Fruit fly (Drosophila melanogaster) whole organism, embryonic: ENCODE data around the gene E2f2.

Experiments
- Ada2b ChIP-seq: fragments of 200-800 bp; sonication (Bioruptor generic); IDR thresholded peaks from 2 replicates; pipeline ENCODE4 v1.3.6; 2022; ENCODE audit warnings: missing biosample characterization, missing genetic modification characterization
- Antp ChIP-seq: fragments of 200-800 bp; sonication (Bioruptor generic); optimal IDR thresholded peaks from 3 replicates; lab custom pipeline; 2016; ENCODE audit warnings: missing biosample characterization, missing genetic modification characterization
- BEAF-32 ChIP-seq: fragments of 200-800 bp; sonication (Bioruptor generic); optimal IDR thresholded peaks from 3 replicates; lab custom pipeline; 2017; ENCODE audit warnings: missing biosample characterization, missing genetic modification characterization, mild to moderate bottlenecking, moderate library complexity, missing genetic modification reagents
- Blimp-1 ChIP-seq: fragments of 200-800 bp; sonication (Bioruptor generic); optimal IDR thresholded peaks from 3 replicates; lab custom pipeline; 2018; ENCODE audit warnings: missing biosample characterization, missing genetic modification characterization, mild to moderate bottlenecking, moderate library complexity, missing genetic modification reagents
- CG10274 ChIP-seq: fragments of 200-800 bp; sonication (Bioruptor generic); optimal IDR thresholded peaks from 3 replicates; lab custom pipeline; 2017; ENCODE audit warnings: missing biosample characterization, mild to moderate bottlenecking, missing genetic modification characterization
- CG11085 ChIP-seq: fragments of 200-800 bp; sonication (Bioruptor generic); IDR thresholded peaks from 2 replicates; pipeline ENCODE4 v1.3.6; 2022; ENCODE audit warnings: missing biosample characterization, missing genetic modification characterization
- CG11723 ChIP-seq: fragments of 200-800 bp; sonication (Bioruptor generic); optimal IDR thresholded peaks from 2 replicates; lab custom pipeline; 2017; ENCODE audit warnings: missing biosample characterization, mild to moderate bottlenecking, missing genetic modification characterization
- CG13287 ChIP-seq: fragments of 200-800 bp; sonication (Bioruptor generic); IDR thresholded peaks from 2 replicates; pipeline ENCODE4 v1.3.6; 2022; ENCODE audit warnings: missing biosample characterization, missing genetic modification characterization; ENCODE audit not compliant: partially characterized antibody
- CG13296 ChIP-seq: fragments of 200-800 bp; sonication (Bioruptor generic); optimal IDR thresholded peaks from 3 replicates; lab custom pipeline; 2018; ENCODE audit warnings: missing biosample characterization, mild to moderate bottlenecking, missing genetic modification characterization
- CG17359 ChIP-seq: fragments of 200-800 bp; sonication (Bioruptor generic); optimal IDR thresholded peaks from 3 replicates; lab custom pipeline; 2018; ENCODE audit warnings: missing biosample characterization, mild to moderate bottlenecking, missing genetic modification characterization, moderate library complexity
- CG2116 ChIP-seq: fragments of 200-800 bp; sonication (Bioruptor generic); optimal IDR thresholded peaks from 3 replicates; lab custom pipeline; 2018; ENCODE audit warnings: missing biosample characterization, mild to moderate bottlenecking, missing genetic modification characterization
- CG2120 ChIP-seq: fragments of 200-800 bp; sonication (Bioruptor generic); optimal IDR thresholded peaks from 3 replicates; lab custom pipeline; 2016; ENCODE audit warnings: missing biosample characterization, missing genetic modification characterization
- CG2678 ChIP-seq: fragments of 200-800 bp; sonication (Bioruptor generic); optimal IDR thresholded peaks from 3 replicates; lab custom pipeline; 2019; ENCODE audit warnings: missing biosample characterization, mild to moderate bottlenecking, missing genetic modification characterization, moderate library complexity
- CG2712 ChIP-seq: fragments of 200-800 bp; optimal IDR thresholded peaks from 3 replicates; lab custom pipeline; 2019; ENCODE audit warnings: missing biosample characterization, mild to moderate bottlenecking, missing genetic modification characterization, moderate library complexity
- CG33213 ChIP-seq: fragments of 200-800 bp; sonication (Bioruptor generic); optimal IDR thresholded peaks from 3 replicates; lab custom pipeline; 2016; ENCODE audit warnings: missing biosample characterization, missing genetic modification characterization
- CG34422 ChIP-seq: fragments of 200-800 bp; sonication (Bioruptor generic); IDR thresholded peaks from 3 replicates; pipeline ENCODE4 v1.3.6; 2022; ENCODE audit warnings: missing biosample characterization, missing genetic modification characterization
- CG4360 ChIP-seq: fragments of 200-800 bp; sonication (Bioruptor generic); IDR thresholded peaks from 2 replicates; pipeline ENCODE4 v1.3.6; 2022; ENCODE audit warnings: missing biosample characterization, missing genetic modification characterization
- CG4617 ChIP-seq: fragments of 200-800 bp; sonication (Bioruptor generic); optimal IDR thresholded peaks from 3 replicates; lab custom pipeline; 2016; ENCODE audit warnings: missing biosample characterization, missing genetic modification characterization, borderline replicate concordance
- CG4820 ChIP-seq: fragments of 200-800 bp; sonication (Bioruptor generic); optimal IDR thresholded peaks from 3 replicates; lab custom pipeline; 2016; ENCODE audit warnings: missing biosample characterization, missing genetic modification characterization
- CG8388 ChIP-seq: fragments of 200-800 bp; sonication (Bioruptor generic); optimal IDR thresholded peaks from 2 replicates; lab custom pipeline; 2019; ENCODE audit warnings: missing biosample characterization, mild to moderate bottlenecking, missing genetic modification characterization, moderate library complexity
- CG8478 ChIP-seq: fragments of >200 bp; optimal IDR thresholded peaks from 2 replicates; lab custom pipeline; 2018
- Dek ChIP-seq: fragments of 200-800 bp; sonication (Bioruptor generic); optimal IDR thresholded peaks from 3 replicates; lab custom pipeline; 2019; ENCODE audit warnings: missing biosample characterization, mild to moderate bottlenecking, missing genetic modification characterization, moderate library complexity
- HmgD ChIP-seq: fragments of 200-800 bp; sonication (Bioruptor generic); optimal IDR thresholded peaks from 3 replicates; lab custom pipeline; 2016; ENCODE audit warnings: missing biosample characterization, missing genetic modification characterization
- Rx ChIP-seq: fragments of 200-800 bp; sonication (Bioruptor generic); IDR thresholded peaks from 2 replicates; pipeline ENCODE4 v1.3.6; 2022; ENCODE audit warnings: missing biosample characterization, missing genetic modification characterization
- Six4 ChIP-seq: fragments of 200-800 bp; sonication (Bioruptor generic); optimal IDR thresholded peaks from 2 replicates; lab custom pipeline; 2016; ENCODE audit warnings: missing biosample characterization, missing genetic modification characterization
- Trl ChIP-seq, 3 experiments: fragments of >200 bp in 2 of 3; fragments of 200-800 bp in 1 of 3; sonication (Bioruptor generic) in 1 of 3; optimal IDR thresholded peaks; 2 replicates in 1 of 3; 3 replicates in 2 of 3; lab custom pipeline; 2016 to 2017; ENCODE audit warnings: missing biosample characterization in 1 of 3, missing genetic modification characterization in 1 of 3
- chn ChIP-seq: fragments of 200-800 bp; sonication (Bioruptor generic); optimal IDR thresholded peaks from 2 replicates; lab custom pipeline; 2016; ENCODE audit warnings: missing biosample characterization, missing genetic modification characterization
- cwo ChIP-seq: fragments of 200-800 bp; sonication (Bioruptor generic); optimal IDR thresholded peaks from 3 replicates; lab custom pipeline; 2017; ENCODE audit warnings: missing biosample characterization, missing genetic modification characterization, mild to moderate bottlenecking, moderate library complexity, missing genetic modification reagents
- danr ChIP-seq: fragments of 200-800 bp; sonication (Bioruptor generic); IDR thresholded peaks from 2 replicates; pipeline ENCODE4 v1.3.6; 2022; ENCODE audit warnings: missing biosample characterization, missing genetic modification characterization
- esg ChIP-seq: fragments of 200-800 bp; sonication (Bioruptor generic); conservative IDR thresholded peaks from 2 replicates; pipeline ENCODE4 v1.3.6; 2022; ENCODE audit warnings: missing biosample characterization, missing genetic modification characterization
- eyg ChIP-seq: fragments of 200-800 bp; sonication (Bioruptor generic); optimal IDR thresholded peaks from 3 replicates; lab custom pipeline; 2016; ENCODE audit warnings: missing biosample characterization, missing genetic modification characterization
- fd102C ChIP-seq: fragments of 200-800 bp; sonication (Bioruptor generic); optimal IDR thresholded peaks from 2 replicates; lab custom pipeline; 2018; ENCODE audit warnings: missing biosample characterization, mild to moderate bottlenecking, missing genetic modification characterization, moderate library complexity
- fd3F ChIP-seq: fragments of 200-800 bp; sonication (Bioruptor generic); optimal IDR thresholded peaks from 2 replicates; lab custom pipeline; 2018; ENCODE audit warnings: missing biosample characterization, mild to moderate bottlenecking, missing genetic modification characterization, moderate library complexity
- gce ChIP-seq: fragments of 200-800 bp; sonication (Bioruptor generic); IDR thresholded peaks from 3 replicates; pipeline ENCODE4 v1.3.6; 2022; ENCODE audit warnings: missing biosample characterization, missing genetic modification characterization
- her ChIP-seq: fragments of 200-800 bp; sonication (Bioruptor generic); optimal IDR thresholded peaks from 2 replicates; lab custom pipeline; 2016; ENCODE audit warnings: missing biosample characterization, missing genetic modification characterization
- klu ChIP-seq: fragments of 200-800 bp; sonication (Bioruptor generic); IDR thresholded peaks from 2 replicates; pipeline ENCODE4 v1.3.6; 2022; ENCODE audit warnings: missing biosample characterization, missing genetic modification characterization
- lbe ChIP-seq: fragments of 200-800 bp; sonication (Bioruptor generic); optimal IDR thresholded peaks from 2 replicates; lab custom pipeline; 2016; ENCODE audit warnings: missing biosample characterization, mild to moderate bottlenecking, missing genetic modification characterization
- lilli ChIP-seq: fragments of 200-800 bp; sonication (Bioruptor generic); optimal IDR thresholded peaks from 3 replicates; lab custom pipeline; 2016; ENCODE audit warnings: missing biosample characterization, missing genetic modification characterization
- nmo ChIP-seq: fragments of 200-800 bp; sonication (Bioruptor generic); optimal IDR thresholded peaks from 2 replicates; lab custom pipeline; 2018; ENCODE audit warnings: missing biosample characterization, mild to moderate bottlenecking, missing genetic modification characterization, moderate library complexity
- oc ChIP-seq: fragments of 200-800 bp; sonication (Bioruptor generic); optimal IDR thresholded peaks from 2 replicates; lab custom pipeline; 2018; ENCODE audit warnings: missing biosample characterization, mild to moderate bottlenecking, missing genetic modification characterization, moderate library complexity
- pan ChIP-seq, 4 experiments: fragments of >200 bp in 3 of 4; fragments of 200-800 bp in 1 of 4; sonication (Bioruptor generic) in 1 of 4; optimal IDR thresholded peaks in 3 of 4; IDR thresholded peaks in 1 of 4; 2 replicates each; pipeline versions ENCODE4 v1.3.6 to Lab custom; 2017 to 2022; ENCODE audit warnings: missing biosample characterization in 2 of 4, missing genetic modification characterization in 2 of 4, mixed read lengths in 1 of 4
- pho ChIP-seq: fragments of 200-800 bp; sonication (Bioruptor generic); optimal IDR thresholded peaks from 2 replicates; lab custom pipeline; 2016; ENCODE audit warnings: missing biosample characterization, missing genetic modification characterization
- pum ChIP-seq: fragments of 200-800 bp; sonication (Bioruptor generic); optimal IDR thresholded peaks from 2 replicates; lab custom pipeline; 2016; ENCODE audit warnings: missing biosample characterization, missing genetic modification characterization
- pzg ChIP-seq: fragments of 200-800 bp; sonication (Bioruptor generic); optimal IDR thresholded peaks from 3 replicates; lab custom pipeline; 2018; ENCODE audit warnings: missing biosample characterization, mild to moderate bottlenecking, missing genetic modification characterization, moderate library complexity
- schlank ChIP-seq: fragments of 200-800 bp; sonication (Bioruptor generic); optimal IDR thresholded peaks from 2 replicates; lab custom pipeline; 2018; ENCODE audit warnings: missing biosample characterization, mild to moderate bottlenecking, missing genetic modification characterization
- sens ChIP-seq: fragments of 200-800 bp; sonication (Bioruptor generic); peaks from one replicate; lab custom pipeline; 2016; ENCODE audit warnings: missing biosample characterization, missing genetic modification characterization
- sima ChIP-seq: fragments of 200-800 bp; sonication (Bioruptor generic); optimal IDR thresholded peaks from 2 replicates; lab custom pipeline; 2016; ENCODE audit warnings: missing biosample characterization, missing genetic modification characterization
- slp2 ChIP-seq: fragments of 200-800 bp; sonication (Bioruptor generic); optimal IDR thresholded peaks from 2 replicates; lab custom pipeline; 2016; ENCODE audit warnings: missing biosample characterization, missing genetic modification characterization
- sr ChIP-seq: fragments of 200-800 bp; sonication (Bioruptor generic); IDR thresholded peaks from 3 replicates; pipeline ENCODE4 v1.3.6; 2022; ENCODE audit warnings: missing biosample characterization, missing genetic modification characterization
- ttk ChIP-seq: fragments of 200-800 bp; sonication (Bioruptor generic); IDR thresholded peaks from 2 replicates; pipeline ENCODE4 v2.1.2; 2022; ENCODE audit warnings: missing biosample characterization, missing genetic modification characterization
- yki ChIP-seq: fragments of >200 bp; optimal IDR thresholded peaks from 3 replicates; lab custom pipeline; 2018

E2f2 gene

dm6 chr2L:21166422-21166821 is 9.9 kb upstream of the E2f2 start (continued):
- TF ChIP-seq sr (GFP tag; lab: Robert Waterston, UW), result no peak
- no peak for TF ChIP-seq CG17359 (tag; lab: Kevin White, UChicago)
- peak; percentile 27 for TF ChIP-seq CG4617 (GFP tag; lab: Kevin White, UChicago)
- no peak for TF ChIP-seq CG11723 (GFP tag; lab: Kevin White, UChicago)
- no peak for TF ChIP-seq her (GFP tag; lab: Kevin White, UChicago)
- peak; percentile 8 for TF ChIP-seq CG2120 (GFP tag; lab: Kevin White, UChicago)
- TF ChIP-seq Rx (GFP tag; lab: Robert Waterston, UW), result no peak
- TF ChIP-seq pan (optimal IDR thresholded peaks at IDR 0.05; lab: Kevin White, UChicago), result no peak
- no peak for TF ChIP-seq pan (GFP tag; optimal IDR thresholded peaks at IDR 0.05 in 1 of 2, IDR thresholded peaks at IDR 0.05 in 1 of 2)
- no peak for TF ChIP-seq slp2 (GFP tag; lab: Kevin White, UChicago)
- TF ChIP-seq CG8388, result no peak
- peak; percentile 13 for TF ChIP-seq lilli (GFP tag; lab: Kevin White, UChicago)
- TF ChIP-seq eyg (GFP tag; lab: Kevin White, UChicago), result no peak
- TF ChIP-seq CG11085, result no peak
- no peak for TF ChIP-seq CG10274 (GFP tag; lab: Kevin White, UChicago)
- TF ChIP-seq gce (GFP tag; lab: Robert Waterston, UW), result no peak
- no peak for TF ChIP-seq Antp (GFP tag; lab: Kevin White, UChicago)
- TF ChIP-seq klu (GFP tag; lab: Robert Waterston, UW), result no peak
- no peak for TF ChIP-seq fd102C (GFP tag; lab: Kevin White, UChicago)
- TF ChIP-seq Six4 (GFP tag; lab: Kevin White, UChicago), result no peak
- no peak for TF ChIP-seq Trl (optimal IDR thresholded peaks at IDR 0.05; lab: Kevin White, UChicago)
- no peak for TF ChIP-seq Trl (GFP tag; optimal IDR thresholded peaks at IDR 0.05; lab: Kevin White, UChicago)
- no peak for TF ChIP-seq fd3F
- TF ChIP-seq oc (tag; lab: Kevin White, UChicago), result no peak
- 0 out of 2 replicates have a peak, but pooled peaks have one; percentile 7 for TF ChIP-seq Ada2b (GFP tag; lab: Robert Waterston, UW)
- peak; percentile 63 for TF ChIP-seq pzg (GFP tag; lab: Kevin White, UChicago)
- peak; percentile 36; the same call in 1 of the 3 replicates for TF ChIP-seq CG34422 (GFP tag; lab: Robert Waterston, UW)
- no peak for TF ChIP-seq CG8478
- no peak for TF ChIP-seq CG2678
- TF ChIP-seq esg, result no peak
- no peak for TF ChIP-seq lbe
- TF ChIP-seq CG4820, result no peak
- no peak for TF ChIP-seq Dek (tag; lab: Kevin White, UChicago)
- TF ChIP-seq CG2712, result no peak
- TF ChIP-seq CG33213 (GFP tag; lab: Kevin White, UChicago), result peak; percentile 7
- TF ChIP-seq BEAF-32 (GFP tag; lab: Kevin White, UChicago), result peak; percentile 18
- TF ChIP-seq yki (lab: Kevin White, UChicago), result no peak
- TF ChIP-seq sima (GFP tag; lab: Kevin White, UChicago), result no peak
- TF ChIP-seq danr (GFP tag; lab: Robert Waterston, UW), result no peak
- TF ChIP-seq cwo (GFP tag; lab: Kevin White, UChicago), result no peak
- no peak for TF ChIP-seq pum (GFP tag; lab: Kevin White, UChicago)
- TF ChIP-seq HmgD (GFP tag; lab: Kevin White, UChicago), result no peak
- TF ChIP-seq CG13287, result peak; percentile 22; the same call in 1 of the 2 replicates
- TF ChIP-seq CG4360 (GFP tag; lab: Robert Waterston, UW), result no peak
- peak; percentile 29 for TF ChIP-seq CG2116 (GFP tag; lab: Kevin White, UChicago)
- TF ChIP-seq CG13296, result no peak
- TF ChIP-seq sens (GFP tag; lab: Kevin White, UChicago), result peak; percentile 11
- TF ChIP-seq chn (GFP tag; lab: Kevin White, UChicago), result no peak
- no peak for TF ChIP-seq ttk (GFP tag; lab: Robert Waterston, UW)
- TF ChIP-seq pho (GFP tag; lab: Kevin White, UChicago), result no peak
- TF ChIP-seq schlank, result no peak
- TF ChIP-seq Blimp-1 (GFP tag; lab: Kevin White, UChicago), result no peak
- no peak for TF ChIP-seq nmo (GFP tag; lab: Kevin White, UChicago)
